Worm (Caenorhabditis elegans) whole organism, late embryonic: ENCODE measurements around the gene Y73F4A.2.

Experiments
- elt-2 ChIP-seq: sonication (generic microtip); optimal IDR thresholded peaks from 2 replicates; lab custom pipeline; 2016; ENCODE audit warnings: missing genetic modification reagents, missing genetic modification characterization, missing compliant biosample characterization
- hlh-30 ChIP-seq: sonication (generic microtip); optimal IDR thresholded peaks from 2 replicates; lab custom pipeline; 2017; ENCODE audit warnings: antibody characterized with exemption, missing genetic modification characterization, missing compliant biosample characterization; ENCODE audit not compliant: insufficient read depth
- pqm-1 ChIP-seq: sonication (generic microtip); optimal IDR thresholded peaks from 2 replicates; lab custom pipeline; 2016; ENCODE audit warnings: missing genetic modification characterization, missing compliant biosample characterization
- unc-55 ChIP-seq: sonication (generic microtip); optimal IDR thresholded peaks from 2 replicates; lab custom pipeline; 2017; ENCODE audit warnings: missing biosample characterization, missing genetic modification reagents, missing genetic modification characterization

DNA sequence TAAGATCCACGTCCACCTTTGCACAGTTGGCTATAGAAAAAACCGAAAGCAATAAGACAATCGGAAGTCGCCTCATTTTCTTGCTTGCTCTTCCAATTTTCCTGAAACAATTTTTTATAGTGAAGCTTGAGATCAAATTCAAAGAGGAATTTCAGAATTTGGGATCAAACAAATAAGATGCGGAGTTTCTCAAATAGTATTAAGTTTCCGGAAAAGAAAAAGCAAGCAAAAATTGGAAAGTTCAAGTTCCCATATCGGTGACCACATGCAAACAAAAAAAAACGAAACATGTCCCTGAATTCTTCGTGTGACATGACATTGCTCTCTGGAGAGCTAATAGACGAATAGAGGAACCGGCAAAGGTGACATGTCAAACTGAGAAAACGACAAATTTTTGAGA, 37.8 kb downstream of the Y73F4A.2 start, which contains the start of gene unc-129:
- TF ChIP-seq elt-2 (no peak), unc-55 (no peak), hlh-30 (no peak), pqm-1 (tag; lab: Kevin White, UChicago) (no peak)
